Fruit fly (Drosophila melanogaster): Measurements from ENCODE around the gene mtm.

The mtm gene

DNA sequence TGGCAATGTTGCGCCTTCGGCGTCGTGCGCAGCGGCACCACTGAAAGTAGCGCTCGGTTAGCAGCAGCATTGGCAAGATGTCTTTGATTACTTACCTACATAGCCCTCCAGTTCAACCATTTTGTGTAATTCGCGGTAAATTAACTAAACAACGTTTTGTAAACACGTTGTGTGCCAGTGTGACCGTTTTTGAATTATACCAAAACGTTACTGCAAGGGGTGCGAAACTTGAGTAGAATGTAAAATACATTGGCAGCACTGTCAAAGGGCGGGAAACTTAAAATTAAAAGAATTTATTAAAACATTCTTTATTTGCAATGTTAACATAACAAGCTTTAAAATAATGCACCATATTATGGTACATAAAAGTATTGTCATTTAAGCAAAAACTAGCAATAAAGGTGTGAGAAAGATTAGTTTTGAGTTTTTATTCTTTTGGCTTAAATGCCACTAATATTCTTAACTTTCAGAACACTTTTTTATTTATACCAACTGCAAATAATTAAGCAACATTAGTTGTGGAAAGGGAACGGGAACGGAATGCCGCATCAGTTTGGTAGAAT, 12.4 kb downstream of the mtm start, which contains the start of gene CG9107 (continued):
- TF ChIP-seq ac (GFP tag; optimal IDR thresholded peaks at IDR 0.05) (no peak), CG14014 (GFP tag; IDR thresholded peaks at IDR 0.05) (no peak), CG2889 (GFP tag; IDR thresholded peaks at IDR 0.05) (no peak), Dek (tag; optimal IDR thresholded peaks at IDR 0.05) (no peak), E2f1 (GFP tag; IDR thresholded peaks at IDR 0.05) (no peak), Dp (GFP tag; optimal IDR thresholded peaks at IDR 0.05) (peak; percentile 92), Xrp1 (GFP tag; IDR thresholded peaks at IDR 0.05) (0 out of 2 replicates have a peak, but pooled peaks have one; percentile 31), Max (GFP tag; optimal IDR thresholded peaks at IDR 0.05) (peak; percentile 47), usp (GFP tag; optimal IDR thresholded peaks at IDR 0.05) (no peak), CG17802 (tag; optimal IDR thresholded peaks at IDR 0.05) (no peak), Six4 (GFP tag; optimal IDR thresholded peaks at IDR 0.05) (no peak), Asciz (GFP tag; optimal IDR thresholded peaks at IDR 0.05) (no peak), zen (tag; optimal IDR thresholded peaks at IDR 0.05) (peak; percentile 22), run (tag; optimal IDR thresholded peaks at IDR 0.05) (no peak), CG12299 (tag; optimal IDR thresholded peaks at IDR 0.05) (no peak), CG10267 (tag; optimal IDR thresholded peaks at IDR 0.05) (peak; percentile 34), Myb (GFP tag; optimal IDR thresholded peaks at IDR 0.05) (peak; percentile 78), CG10979 (tag; optimal IDR thresholded peaks at IDR 0.05) (no peak), HHEX (GFP tag; optimal IDR thresholded peaks at IDR 0.05) (no peak), YL-1 (GFP tag; optimal IDR thresholded peaks at IDR 0.05) (peak; percentile 25), Sin3A (optimal IDR thresholded peaks at IDR 0.05) (peak; percentile 29), Fer1 (GFP tag; optimal IDR thresholded peaks at IDR 0.05) (no peak), CG15073 (GFP tag; optimal IDR thresholded peaks at IDR 0.05) (no peak), CG9797 (GFP tag; optimal IDR thresholded peaks at IDR 0.05) (peak; percentile 89), schlank (tag; optimal IDR thresholded peaks at IDR 0.05) (no peak), peb (GFP tag; IDR thresholded peaks at IDR 0.05) (no peak), ci (GFP tag; IDR thresholded peaks at IDR 0.05) (peak; percentile 42; the same call in 1 of the 3 replicates)

DNA sequence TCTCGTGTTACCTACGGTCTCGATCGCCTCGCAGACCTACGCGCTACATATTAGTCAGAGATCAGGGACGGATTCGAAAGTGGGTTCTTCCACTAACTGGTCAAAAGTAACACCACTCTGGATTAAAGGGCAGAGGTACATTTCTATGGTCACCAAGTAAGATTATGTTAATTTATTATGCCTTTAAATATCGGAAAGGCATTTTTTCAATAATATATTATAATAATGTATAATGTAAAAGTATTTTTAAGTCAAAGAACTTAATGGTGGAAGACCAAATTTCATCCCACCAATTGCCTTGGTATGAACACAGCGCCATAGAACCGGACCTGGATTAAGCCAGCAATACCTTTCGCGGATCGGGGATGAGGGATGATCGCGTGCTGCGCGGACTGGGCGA, 14.0 kb downstream of the mtm start:
- TF ChIP-seq dmrt99B (tag; optimal IDR thresholded peaks at IDR 0.05) (peak; percentile 29), ara (GFP tag; IDR thresholded peaks at IDR 0.05) (no peak), CoRest (tag; optimal IDR thresholded peaks at IDR 0.05) (no peak), vnd (GFP tag; IDR thresholded peaks at IDR 0.05; ENCODE audit: partially characterized antibody) (no peak), CG4404 (GFP tag; IDR thresholded peaks at IDR 0.05) (peak; percentile 68), zen (tag; optimal IDR thresholded peaks at IDR 0.05) (peak; percentile 16), CG2712 (tag; optimal IDR thresholded peaks at IDR 0.05) (peak; percentile 70), croc (GFP tag; conservative IDR thresholded peaks at IDR 0.05) (peak; percentile 33; the same call in 1 of the 3 replicates), CG6272 (GFP tag; IDR thresholded peaks at IDR 0.05) (no peak), Dfd (GFP tag; optimal IDR thresholded peaks at IDR 0.05) (no peak), nom (GFP tag; optimal IDR thresholded peaks at IDR 0.05) (peak; percentile 64), CG32532 (GFP tag; IDR thresholded peaks at IDR 0.05) (no peak), CG6765 (GFP tag; optimal IDR thresholded peaks at IDR 0.05) (no peak), nerfin-1 (tag; optimal IDR thresholded peaks at IDR 0.05) (no peak), CG11093 (GFP tag; IDR thresholded peaks at IDR 0.05) (no peak), CG11085 (GFP tag; IDR thresholded peaks at IDR 0.05) (no peak), CG6813 (GFP tag; optimal IDR thresholded peaks at IDR 0.05) (no peak), Blimp-1 (GFP tag; optimal IDR thresholded peaks at IDR 0.05) (peak; percentile 25), CG7839 (tag; optimal IDR thresholded peaks at IDR 0.05) (peak; percentile 42), dmrt11E (tag; optimal IDR thresholded peaks at IDR 0.05) (peak; percentile 13), Xbp1 (GFP tag; optimal IDR thresholded peaks at IDR 0.05) (peak; percentile 3), bcd (GFP tag; optimal IDR thresholded peaks at IDR 0.05) (no peak), CG4424 (GFP tag; optimal IDR thresholded peaks at IDR 0.05) (peak; percentile 13), CG8290 (GFP tag; optimal IDR thresholded peaks at IDR 0.05) (no peak), CG8290 (tag; optimal IDR thresholded peaks at IDR 0.05) (no peak), phol (tag; optimal IDR thresholded peaks at IDR 0.05) (peak; percentile 58)

Measured in whole organism, embryonic.